Worm (Caenorhabditis elegans): ENCODE measurements around the gene srh-109.

DNA sequence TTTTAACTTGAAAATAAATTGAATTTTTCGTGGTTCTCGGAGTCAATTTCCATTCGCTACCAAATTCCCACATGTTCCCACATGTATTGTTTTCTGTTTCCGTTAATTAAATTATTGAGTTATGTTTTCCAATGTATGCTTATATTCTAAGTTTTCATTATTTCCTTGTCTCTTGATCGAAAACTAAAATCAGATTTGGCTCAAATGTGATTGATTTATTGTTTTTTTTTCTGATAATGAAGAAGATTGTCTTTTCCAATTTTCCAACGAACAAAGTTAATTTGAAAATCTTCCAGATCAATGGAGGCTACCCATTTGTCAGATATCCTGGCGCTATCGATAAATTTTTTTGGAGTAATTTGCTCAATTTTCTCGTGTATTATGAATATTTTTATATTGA lies 46.5 kb downstream of the srh-109 start, which contains the start of gene srbc-25:
- TF ChIP-seq dao-5 (tag; optimal IDR thresholded peaks at IDR 0.05), result no peak
- no peak for TF ChIP-seq W03F9.2 (tag; optimal IDR thresholded peaks at IDR 0.05)
- no peak for TF ChIP-seq him-1 (tag; optimal IDR thresholded peaks at IDR 0.05)

Data from whole organism, L4/young adult.